Fruit fly (Drosophila melanogaster) whole organism, embryonic: ENCODE data around the gene CG4658.
A peak's percentile ranks its signal among the peaks of the same experiment; 100 is the strongest.

Experiments
- ATbp ChIP-seq: fragments of 200-800 bp; sonication (Bioruptor generic); optimal IDR thresholded peaks from 2 replicates; lab custom pipeline; 2017; ENCODE audit warnings: missing biosample characterization, mild to moderate bottlenecking, missing genetic modification characterization, missing genetic modification reagents
- Abd-B ChIP-seq: fragments of 200-800 bp; sonication (Bioruptor generic); optimal IDR thresholded peaks from 2 replicates; lab custom pipeline; 2018; ENCODE audit warnings: missing biosample characterization, mild to moderate bottlenecking, missing genetic modification characterization, moderate library complexity
- Adf1 ChIP-seq: fragments of 200-800 bp; sonication (Bioruptor generic); IDR thresholded peaks from 2 replicates; pipeline ENCODE4 v1.3.6; 2022; ENCODE audit warnings: missing biosample characterization, missing genetic modification characterization
- Antp ChIP-seq: fragments of 200-800 bp; sonication (Bioruptor generic); optimal IDR thresholded peaks from 3 replicates; lab custom pipeline; 2016; ENCODE audit warnings: missing biosample characterization, missing genetic modification characterization
- B-H1 ChIP-seq: fragments of 200-800 bp; sonication (Bioruptor generic); IDR thresholded peaks from 3 replicates; pipeline ENCODE4 v1.3.6; 2022; ENCODE audit warnings: missing biosample characterization, missing genetic modification characterization
- CG10209 ChIP-seq: fragments of 200-800 bp; sonication (Bioruptor generic); optimal IDR thresholded peaks from 3 replicates; lab custom pipeline; 2017; ENCODE audit warnings: missing biosample characterization, mild to moderate bottlenecking, missing genetic modification characterization, missing genetic modification reagents
- CG10462 ChIP-seq: fragments of 200-800 bp; sonication (Bioruptor generic); optimal IDR thresholded peaks from 2 replicates; lab custom pipeline; 2016; ENCODE audit warnings: missing biosample characterization, missing genetic modification characterization
- CG10543 ChIP-seq: fragments of 200-800 bp; sonication (Bioruptor generic); optimal IDR thresholded peaks from 3 replicates; lab custom pipeline; 2017; ENCODE audit warnings: missing biosample characterization, mild to moderate bottlenecking, missing genetic modification characterization, moderate library complexity
- CG11723 ChIP-seq: fragments of 200-800 bp; sonication (Bioruptor generic); optimal IDR thresholded peaks from 2 replicates; lab custom pipeline; 2017; ENCODE audit warnings: missing biosample characterization, mild to moderate bottlenecking, missing genetic modification characterization
- CG1529 ChIP-seq: fragments of 200-800 bp; sonication (Bioruptor generic); optimal IDR thresholded peaks from 3 replicates; lab custom pipeline; 2018; ENCODE audit warnings: missing biosample characterization, missing genetic modification characterization
- CG1603 ChIP-seq: fragments of 200-800 bp; sonication (Bioruptor generic); optimal IDR thresholded peaks from 2 replicates; lab custom pipeline; 2019; ENCODE audit warnings: missing biosample characterization, mild to moderate bottlenecking, missing genetic modification characterization, moderate library complexity
- CG16813 ChIP-seq: fragments of 200-800 bp; sonication (Bioruptor generic); IDR thresholded peaks from 3 replicates; pipeline ENCODE4 v1.3.6; 2022; ENCODE audit warnings: missing biosample characterization, missing genetic modification characterization; ENCODE audit not compliant: partially characterized antibody
- CG17829 ChIP-seq: fragments of 200-800 bp; optimal IDR thresholded peaks from 2 replicates; lab custom pipeline; 2019; ENCODE audit warnings: missing biosample characterization, mild to moderate bottlenecking, missing genetic modification characterization, moderate library complexity
- CG18476 ChIP-seq: fragments of 200-800 bp; sonication (Bioruptor generic); optimal IDR thresholded peaks from 2 replicates; lab custom pipeline; 2016; ENCODE audit warnings: missing biosample characterization, mild to moderate bottlenecking, missing genetic modification characterization
- CG6765 ChIP-seq: fragments of 200-800 bp; sonication (Bioruptor generic); optimal IDR thresholded peaks from 3 replicates; lab custom pipeline; 2017; ENCODE audit warnings: missing biosample characterization, mild to moderate bottlenecking, missing genetic modification characterization
- CG6813 ChIP-seq: fragments of 200-800 bp; sonication (Bioruptor generic); optimal IDR thresholded peaks from 2 replicates; lab custom pipeline; 2017; ENCODE audit warnings: missing biosample characterization, missing genetic modification characterization, mild to moderate bottlenecking, moderate library complexity, missing genetic modification reagents
- CG8089 ChIP-seq: fragments of 200-800 bp; sonication (Bioruptor generic); optimal IDR thresholded peaks from 3 replicates; lab custom pipeline; 2016; ENCODE audit warnings: missing biosample characterization, missing genetic modification characterization
- CG8478 ChIP-seq: fragments of >200 bp; optimal IDR thresholded peaks from 2 replicates; lab custom pipeline; 2018
- CG9727 ChIP-seq: fragments of 200-800 bp; sonication (Bioruptor generic); optimal IDR thresholded peaks from 3 replicates; lab custom pipeline; 2017; ENCODE audit warnings: missing biosample characterization, mild to moderate bottlenecking, missing genetic modification characterization
- Dek ChIP-seq: fragments of 200-800 bp; sonication (Bioruptor generic); optimal IDR thresholded peaks from 3 replicates; lab custom pipeline; 2019; ENCODE audit warnings: missing biosample characterization, mild to moderate bottlenecking, missing genetic modification characterization, moderate library complexity
- Dll ChIP-seq: fragments of 200-800 bp; sonication (Bioruptor generic); IDR thresholded peaks from 4 replicates; pipeline ENCODE4 v1.3.6; 2022; ENCODE audit warnings: missing biosample characterization, missing genetic modification characterization; ENCODE audit not compliant: partially characterized antibody
- Doc3 ChIP-seq: fragments of 200-800 bp; sonication (Bioruptor generic); IDR thresholded peaks from 3 replicates; pipeline ENCODE4 v1.3.6; 2022; ENCODE audit warnings: missing biosample characterization, missing genetic modification characterization; ENCODE audit not compliant: partially characterized antibody
- Dref ChIP-seq: fragments of 200-800 bp; sonication (Bioruptor generic); IDR thresholded peaks from 2 replicates; pipeline ENCODE4 v1.3.6; 2022; ENCODE audit warnings: missing biosample characterization, missing genetic modification characterization
- HLHmδ ChIP-seq: fragments of 200-800 bp; sonication (Bioruptor generic); optimal IDR thresholded peaks from 2 replicates; lab custom pipeline; 2018; ENCODE audit warnings: missing biosample characterization, mild to moderate bottlenecking, missing genetic modification characterization, moderate library complexity
- Hand ChIP-seq: fragments of 200-800 bp; sonication (Bioruptor generic); optimal IDR thresholded peaks from 2 replicates; lab custom pipeline; 2017; ENCODE audit warnings: mild to moderate bottlenecking, missing biosample characterization, missing genetic modification reagents, missing genetic modification characterization
- Nf-YC ChIP-seq: fragments of 200-800 bp; optimal IDR thresholded peaks from 3 replicates; lab custom pipeline; 2019; ENCODE audit warnings: missing biosample characterization, mild to moderate bottlenecking, missing genetic modification characterization, moderate library complexity
- Six4 ChIP-seq: fragments of 200-800 bp; sonication (Bioruptor generic); optimal IDR thresholded peaks from 2 replicates; lab custom pipeline; 2016; ENCODE audit warnings: missing biosample characterization, missing genetic modification characterization
- Spps ChIP-seq: fragments of 200-800 bp; sonication (Bioruptor generic); optimal IDR thresholded peaks from 2 replicates; lab custom pipeline; 2018; ENCODE audit warnings: missing biosample characterization, mild to moderate bottlenecking, missing genetic modification characterization
- Taf1 ChIP-seq: fragments of 200-800 bp; sonication (Bioruptor generic); IDR thresholded peaks from 2 replicates; pipeline ENCODE4 v1.3.6; 2022; ENCODE audit warnings: missing biosample characterization, missing genetic modification characterization
- ase ChIP-seq: fragments of 200-800 bp; sonication (Bioruptor generic); IDR thresholded peaks from 3 replicates; pipeline ENCODE4 v1.3.6; 2022; ENCODE audit warnings: missing biosample characterization, missing genetic modification characterization
- cas ChIP-seq: fragments of 200-800 bp; sonication (Bioruptor generic); IDR thresholded peaks from 2 replicates; pipeline ENCODE4 v1.3.6; 2022; ENCODE audit warnings: missing biosample characterization, missing genetic modification characterization
- croc ChIP-seq: fragments of 200-800 bp; sonication (Bioruptor generic); conservative IDR thresholded peaks from 3 replicates; pipeline ENCODE4 v1.3.6; 2022; ENCODE audit warnings: missing biosample characterization, missing genetic modification characterization
- dan ChIP-seq: fragments of 200-800 bp; sonication (Bioruptor generic); IDR thresholded peaks from 2 replicates; pipeline ENCODE4 v1.3.6; 2022; ENCODE audit warnings: missing biosample characterization, missing genetic modification characterization
- eve ChIP-seq, 2 experiments: fragments of >200 bp; optimal IDR thresholded peaks; 2 replicates each; lab custom pipeline; 2017; ENCODE audit warnings: missing biosample characterization in 2 of 2, missing genetic modification characterization in 2 of 2
- gcm2 ChIP-seq: fragments of 200-800 bp; sonication (Bioruptor generic); optimal IDR thresholded peaks from 2 replicates; lab custom pipeline; 2016; ENCODE audit warnings: missing biosample characterization, missing genetic modification characterization
- grau ChIP-seq: fragments of 200-800 bp; optimal IDR thresholded peaks from 3 replicates; lab custom pipeline; 2019; ENCODE audit warnings: missing biosample characterization, mild to moderate bottlenecking, missing genetic modification characterization, moderate library complexity
- klu ChIP-seq: fragments of 200-800 bp; sonication (Bioruptor generic); IDR thresholded peaks from 2 replicates; pipeline ENCODE4 v1.3.6; 2022; ENCODE audit warnings: missing biosample characterization, missing genetic modification characterization
- lmd ChIP-seq: fragments of 200-800 bp; sonication (Bioruptor generic); IDR thresholded peaks from 2 replicates; pipeline ENCODE4 v1.3.6; 2022; ENCODE audit warnings: missing biosample characterization, missing genetic modification characterization
- lov ChIP-seq, 2 experiments: fragments of 200-800 bp in 1 of 2; fragments of >200 bp in 1 of 2; sonication (Bioruptor generic) in 1 of 2; IDR thresholded peaks in 1 of 2; optimal IDR thresholded peaks in 1 of 2; 2 replicates in 1 of 2; 3 replicates in 1 of 2; pipeline versions ENCODE4 v1.3.6 to Lab custom; 2017 to 2022; ENCODE audit warnings: missing biosample characterization in 1 of 2, missing genetic modification characterization in 1 of 2
- nerfin-2 ChIP-seq: fragments of 200-800 bp; sonication (Bioruptor generic); IDR thresholded peaks from 2 replicates; pipeline ENCODE4 v1.3.6; 2022; ENCODE audit warnings: missing biosample characterization, missing genetic modification characterization; ENCODE audit not compliant: partially characterized antibody
- nom ChIP-seq: fragments of 200-800 bp; sonication (Bioruptor generic); optimal IDR thresholded peaks from 2 replicates; lab custom pipeline; 2017; ENCODE audit warnings: missing biosample characterization, missing genetic modification characterization, mild to moderate bottlenecking, moderate library complexity, missing genetic modification reagents
- odd ChIP-seq: fragments of 200-800 bp; sonication (Bioruptor generic); optimal IDR thresholded peaks from 2 replicates; lab custom pipeline; 2017; ENCODE audit warnings: missing biosample characterization, mild to moderate bottlenecking, missing genetic modification characterization
- pfk ChIP-seq: fragments of 200-800 bp; sonication (Bioruptor generic); optimal IDR thresholded peaks from 2 replicates; lab custom pipeline; 2018; ENCODE audit warnings: missing biosample characterization, mild to moderate bottlenecking, missing genetic modification characterization, moderate library complexity
- prd ChIP-seq, 3 experiments: fragments of >200 bp in 2 of 3; fragments of 200-800 bp in 1 of 3; sonication (Bioruptor generic) in 1 of 3; optimal IDR thresholded peaks in 2 of 3; IDR thresholded peaks in 1 of 3; 2 replicates in 2 of 3; 3 replicates in 1 of 3; pipeline versions ENCODE4 v1.3.6 to Lab custom; 2017 to 2022; ENCODE audit warnings: missing biosample characterization in 1 of 3, missing genetic modification characterization in 1 of 3
- pros ChIP-seq: fragments of 200-800 bp; sonication (Bioruptor generic); optimal IDR thresholded peaks from 3 replicates; lab custom pipeline; 2019; ENCODE audit warnings: missing biosample characterization, mild to moderate bottlenecking, missing genetic modification characterization, moderate library complexity
- slou ChIP-seq: fragments of 200-800 bp; sonication (Bioruptor generic); optimal IDR thresholded peaks from 3 replicates; lab custom pipeline; 2016; ENCODE audit warnings: missing biosample characterization, missing genetic modification characterization
- ssp ChIP-seq: fragments of 200-800 bp; sonication (Bioruptor generic); IDR thresholded peaks from 2 replicates; pipeline ENCODE4 v1.3.6; 2022; ENCODE audit warnings: missing biosample characterization, missing genetic modification characterization
- stc ChIP-seq: fragments of 200-800 bp; sonication (Bioruptor generic); IDR thresholded peaks from 2 replicates; pipeline ENCODE4 v1.3.6; 2022; ENCODE audit warnings: missing biosample characterization, missing genetic modification characterization
- tup ChIP-seq: fragments of 200-800 bp; sonication (Bioruptor generic); optimal IDR thresholded peaks from 2 replicates; lab custom pipeline; 2016; ENCODE audit warnings: missing biosample characterization, mild to moderate bottlenecking, missing genetic modification characterization, moderate library complexity

Gene CG4658

dm6 chr2L:9954119-9954518, 2.8 kb upstream of the CG4658 start, which contains the start of the genes CG13126 and CG4709 (continued):
- peak; percentile 82 for TF ChIP-seq Nf-YC (tag; lab: Kevin White, UChicago)
- peak; percentile 83 for TF ChIP-seq Abd-B (GFP tag; lab: Kevin White, UChicago)
- peak; percentile 93 for TF ChIP-seq stc (GFP tag; lab: Robert Waterston, UW)
- no peak for TF ChIP-seq dan (GFP tag; lab: Robert Waterston, UW)
- TF ChIP-seq pfk (GFP tag; lab: Kevin White, UChicago), result no peak
- peak; percentile 63 for TF ChIP-seq CG10543 (GFP tag; lab: Kevin White, UChicago)
- TF ChIP-seq grau, result peak; percentile 93
- no peak for TF ChIP-seq nerfin-2 (GFP tag; lab: Robert Waterston, UW)
- TF ChIP-seq CG8089 (GFP tag; lab: Kevin White, UChicago), result no peak
- peak; percentile 96 for TF ChIP-seq CG9727 (GFP tag; lab: Kevin White, UChicago)
- TF ChIP-seq CG1529, result peak; percentile 70
- peak; percentile 79 for TF ChIP-seq slou (GFP tag; lab: Kevin White, UChicago)
- TF ChIP-seq ATbp, result peak; percentile 82
- TF ChIP-seq Hand (GFP tag; lab: Kevin White, UChicago), result peak; percentile 69
- peak; percentile 89 for TF ChIP-seq ase (GFP tag; lab: Robert Waterston, UW)
- no peak for TF ChIP-seq Dll (GFP tag; lab: Robert Waterston, UW)
- peak; percentile 88 for TF ChIP-seq CG6765 (GFP tag; lab: Kevin White, UChicago)
- TF ChIP-seq CG18476 (GFP tag; lab: Kevin White, UChicago), result peak; percentile 81
- no peak for TF ChIP-seq Doc3 (GFP tag; lab: Robert Waterston, UW)
- peak; percentile 73 for TF ChIP-seq CG10462 (GFP tag; lab: Kevin White, UChicago)
- TF ChIP-seq lov (optimal IDR thresholded peaks at IDR 0.05; lab: Kevin White, UChicago), result no peak
- peak; percentile 68; the same call in 2 of the 3 replicates for TF ChIP-seq lov (GFP tag; IDR thresholded peaks at IDR 0.05; lab: Robert Waterston, UW)
- TF ChIP-seq HLHmδ, result no peak
- TF ChIP-seq gcm2, result no peak
- TF ChIP-seq CG6813, result peak; percentile 90
- TF ChIP-seq cas, result peak; percentile 72
- TF ChIP-seq CG1603, result peak; percentile 10
- TF ChIP-seq klu (GFP tag; lab: Robert Waterston, UW), result peak; percentile 76; the same call in 1 of the 2 replicates
- peak; percentile 23 for TF ChIP-seq pros (GFP tag; lab: Kevin White, UChicago)
- TF ChIP-seq prd (optimal IDR thresholded peaks at IDR 0.05; lab: Kevin White, UChicago), result no peak
- TF ChIP-seq prd (GFP tag; IDR thresholded peaks at IDR 0.05; lab: Robert Waterston, UW), result peak; percentile 92
- no peak for TF ChIP-seq eve (GFP tag; optimal IDR thresholded peaks at IDR 0.05; lab: Kevin White, UChicago)
- peak; percentile 77 for TF ChIP-seq ssp (GFP tag; lab: Robert Waterston, UW)
- peak; percentile 33; the same call in 1 of the 2 replicates for TF ChIP-seq Dref (GFP tag; lab: Robert Waterston, UW)
- TF ChIP-seq odd (GFP tag; lab: Kevin White, UChicago), result peak; percentile 82
- peak; percentile 85 for TF ChIP-seq nom (GFP tag; lab: Kevin White, UChicago)
- peak; percentile 87 for TF ChIP-seq croc (GFP tag; lab: Robert Waterston, UW)
- TF ChIP-seq Six4 (GFP tag; lab: Kevin White, UChicago), result peak; percentile 90
- TF ChIP-seq CG8478 (lab: Kevin White, UChicago), result no peak
- TF ChIP-seq CG11723 (GFP tag; lab: Kevin White, UChicago), result peak; percentile 74
- TF ChIP-seq Adf1 (GFP tag; lab: Robert Waterston, UW), result peak; percentile 70
- TF ChIP-seq Taf1, result peak; percentile 53
- peak; percentile 13 for TF ChIP-seq Antp (GFP tag; lab: Kevin White, UChicago)
- TF ChIP-seq CG10209, result peak; percentile 91
- peak; percentile 92 for TF ChIP-seq Dek
- TF ChIP-seq Spps (tag; lab: Kevin White, UChicago), result peak; percentile 95
- peak; percentile 97 for TF ChIP-seq CG17829
- TF ChIP-seq CG16813 (GFP tag; lab: Robert Waterston, UW), result no peak
- TF ChIP-seq tup (GFP tag; lab: Kevin White, UChicago), result peak; percentile 56
- TF ChIP-seq B-H1 (GFP tag; lab: Robert Waterston, UW), result peak; percentile 73
- peak; percentile 89 for TF ChIP-seq lmd (GFP tag; lab: Robert Waterston, UW)
